Worm (Caenorhabditis elegans): ENCODE results near the gene mrpl-51.

ce11 chrIV:12021360-12021759, 9.8 kb upstream of the mrpl-51 start:
- TF ChIP-seq tab-1 (GFP tag; IDR thresholded peaks at IDR 0.05) (no peak), flt-1 (GFP tag; IDR thresholded peaks at IDR 0.05) (no peak), cog-1 (tag; optimal IDR thresholded peaks at IDR 0.05) (no peak), med-1 (GFP tag; optimal IDR thresholded peaks at IDR 0.05; ENCODE audit: insufficient read depth) (no peak), klf-2 (GFP tag; conservative IDR thresholded peaks at IDR 0.05) (no peak), ztf-29 (GFP tag; IDR thresholded peaks at IDR 0.05) (no peak), ztf-23 (GFP tag; IDR thresholded peaks at IDR 0.05) (no peak), T22C8.4 (GFP tag; IDR thresholded peaks at IDR 0.05) (no peak), ref-1 (GFP tag; conservative IDR thresholded peaks at IDR 0.05) (no peak)

Data from whole organism, midembryonic.